Worm (Caenorhabditis elegans) whole organism, L4 larva: ENCODE data around the gene lin-40.

Experiments used
- R02D3.7 ChIP-seq: fragments of 150-350 bp; sonication (generic microtip); optimal IDR thresholded peaks from 3 replicates; lab custom pipeline; 2014; ENCODE audit warnings: missing biosample characterization, missing genetic modification characterization
- T20F7.1 ChIP-seq: fragments of 200-800 bp; sonication (Bioruptor generic); optimal IDR thresholded peaks from 2 replicates; lab custom pipeline; 2018; ENCODE audit warnings: mild to moderate bottlenecking, missing genetic modification characterization, missing compliant biosample characterization
- ZK337.2 ChIP-seq: fragments of 200-800 bp; sonication (Bioruptor generic); IDR thresholded peaks from 2 replicates; pipeline ENCODE4 v1.3.6; 2022; ENCODE audit warnings: missing genetic modification reagents, missing genetic modification characterization, missing compliant biosample characterization
- aha-1 ChIP-seq: fragments of 150-350 bp; peaks from one replicate; lab custom pipeline; 2014; ENCODE audit warnings: missing biosample characterization, missing genetic modification characterization
- attf-4 ChIP-seq: sonication (generic microtip); optimal IDR thresholded peaks from 3 replicates; lab custom pipeline; 2017; ENCODE audit warnings: missing biosample characterization, missing genetic modification characterization
- ceh-62 ChIP-seq: sonication (generic microtip); optimal IDR thresholded peaks from 2 replicates; lab custom pipeline; 2017; ENCODE audit warnings: missing biosample characterization, missing genetic modification characterization
- cey-2 ChIP-seq: sonication (generic microtip); optimal IDR thresholded peaks from 3 replicates; lab custom pipeline; 2017; ENCODE audit warnings: missing genetic modification characterization, mild to moderate bottlenecking, missing compliant biosample characterization, antibody characterized with exemption, borderline replicate concordance; ENCODE audit not compliant: insufficient read depth
- ctbp-1 ChIP-seq: fragments of 200-800 bp; sonication (Bioruptor generic); IDR thresholded peaks from 2 replicates; pipeline ENCODE4 v1.3.6; 2022; ENCODE audit warnings: missing genetic modification reagents, missing genetic modification characterization, missing compliant biosample characterization
- daf-16 ChIP-seq, 3 experiments: sonication (generic microtip); optimal IDR thresholded peaks; 2 replicates each; lab custom pipeline; 2016 to 2017; ENCODE audit warnings: missing genetic modification characterization in 3 of 3, missing genetic modification reagents in 3 of 3, mild to moderate bottlenecking in 2 of 3, missing compliant biosample characterization in 2 of 3, missing biosample characterization in 1 of 3, moderate library complexity in 1 of 3
- dmd-8 ChIP-seq: fragments of 200-800 bp; sonication (Bioruptor generic); IDR thresholded peaks from 2 replicates; pipeline ENCODE4 v1.3.6; 2022; ENCODE audit warnings: missing genetic modification characterization, missing compliant biosample characterization
- dpl-1 ChIP-seq: fragments of 150-350 bp; optimal IDR thresholded peaks from 2 replicates; lab custom pipeline; 2014; ENCODE audit warnings: missing biosample characterization, missing genetic modification reagents, missing genetic modification characterization
- dve-1 ChIP-seq: sonication (generic microtip); optimal IDR thresholded peaks from 2 replicates; lab custom pipeline; 2017; ENCODE audit warnings: antibody characterized with exemption, mild to moderate bottlenecking, missing genetic modification characterization, missing compliant biosample characterization; ENCODE audit not compliant: insufficient read depth
- egl-27 ChIP-seq: sonication (generic microtip); optimal IDR thresholded peaks from 3 replicates; lab custom pipeline; 2017; ENCODE audit warnings: missing biosample characterization, missing genetic modification reagents, missing genetic modification characterization
- egl-43 ChIP-seq: fragments of 200-800 bp; sonication (Bioruptor generic); IDR thresholded peaks from 2 replicates; pipeline ENCODE4 v1.3.6; 2022; ENCODE audit warnings: missing genetic modification reagents, missing genetic modification characterization, missing compliant biosample characterization
- fkh-10 ChIP-seq: fragments of 150-350 bp; optimal IDR thresholded peaks from 2 replicates; lab custom pipeline; 2014; ENCODE audit warnings: missing biosample characterization, missing genetic modification reagents, missing genetic modification characterization
- fos-1 ChIP-seq: fragments of 150-350 bp; optimal IDR thresholded peaks from 2 replicates; lab custom pipeline; 2014; ENCODE audit warnings: missing biosample characterization, missing genetic modification characterization
- hif-1 ChIP-seq, 2 experiments: sonication (generic microtip); optimal IDR thresholded peaks; 2 replicates each; lab custom pipeline; 2016 to 2017; ENCODE audit warnings: missing compliant biosample characterization in 2 of 2, missing genetic modification characterization in 2 of 2, missing genetic modification reagents in 2 of 2, missing genotype in 2 of 2, mild to moderate bottlenecking in 1 of 2
- hlh-30 ChIP-seq: sonication (generic microtip); optimal IDR thresholded peaks from 2 replicates; lab custom pipeline; 2017; ENCODE audit warnings: antibody characterized with exemption, mild to moderate bottlenecking, missing genetic modification characterization, missing compliant biosample characterization; ENCODE audit not compliant: insufficient read depth
- lim-7 ChIP-seq: fragments of 200-800 bp; sonication (Bioruptor generic); IDR thresholded peaks from 2 replicates; pipeline ENCODE4 v1.3.6; 2022; ENCODE audit warnings: missing genetic modification characterization, missing compliant biosample characterization
- lin-13 ChIP-seq: fragments of 150-350 bp; optimal IDR thresholded peaks from 2 replicates; lab custom pipeline; 2014; ENCODE audit warnings: missing biosample characterization, missing genetic modification reagents, missing genetic modification characterization
- lin-15B ChIP-seq: fragments of 150-350 bp; sonication (generic microtip); optimal IDR thresholded peaks from 3 replicates; lab custom pipeline; 2014; ENCODE audit warnings: missing biosample characterization, missing genetic modification characterization
- lsy-2 ChIP-seq, 2 experiments: fragments of 150-350 bp in 1 of 2; sonication (generic microtip) in 1 of 2; optimal IDR thresholded peaks; 2 replicates each; lab custom pipeline; 2014 to 2017; ENCODE audit warnings: missing biosample characterization in 2 of 2, missing genetic modification characterization in 2 of 2
- madf-5 ChIP-seq, 2 experiments: fragments of 200-800 bp; sonication (Bioruptor generic); IDR thresholded peaks; 2 replicates each; pipeline ENCODE4 v1.3.6; 2022; ENCODE audit warnings: missing compliant biosample characterization in 2 of 2, missing genetic modification characterization in 2 of 2
- madf-9 ChIP-seq: fragments of 200-800 bp; sonication (Bioruptor generic); conservative IDR thresholded peaks from 2 replicates; pipeline ENCODE4 v1.3.6; 2022; ENCODE audit warnings: missing genetic modification reagents, missing genetic modification characterization, missing compliant biosample characterization
- mdl-1 ChIP-seq, 2 experiments: fragments of 150-350 bp in 1 of 2; sonication (generic microtip) in 1 of 2; optimal IDR thresholded peaks; 2 replicates each; lab custom pipeline; 2014 to 2017; ENCODE audit warnings: missing biosample characterization in 2 of 2, missing genetic modification characterization in 2 of 2
- mdt-29 ChIP-seq: fragments of 200-800 bp; sonication (Bioruptor generic); IDR thresholded peaks from 2 replicates; pipeline ENCODE4 v1.3.6; 2022; ENCODE audit warnings: missing genetic modification reagents, missing genetic modification characterization, missing compliant biosample characterization
- mes-2 ChIP-seq: sonication (generic microtip); optimal IDR thresholded peaks from 2 replicates; lab custom pipeline; 2016; ENCODE audit warnings: missing genotype, mild to moderate bottlenecking, missing genetic modification characterization, missing compliant biosample characterization; ENCODE audit not compliant: poor library complexity, severe bottlenecking
- mxl-2 ChIP-seq: fragments of 200-800 bp; sonication (Bioruptor generic); conservative IDR thresholded peaks from 2 replicates; pipeline ENCODE4 v1.3.6; 2022; ENCODE audit warnings: missing genetic modification reagents, missing genetic modification characterization, missing compliant biosample characterization
- nhr-102 ChIP-seq: sonication (generic microtip); optimal IDR thresholded peaks from 2 replicates; lab custom pipeline; 2016; ENCODE audit warnings: mild to moderate bottlenecking, missing genetic modification characterization, moderate library complexity, missing compliant biosample characterization
- nhr-11 ChIP-seq: fragments of 150-350 bp; optimal IDR thresholded peaks from 2 replicates; lab custom pipeline; 2014; ENCODE audit warnings: missing biosample characterization, missing genetic modification characterization
- nhr-42 ChIP-seq: fragments of 200-800 bp; sonication (Bioruptor generic); IDR thresholded peaks from 2 replicates; pipeline ENCODE4 v1.3.6; 2022; ENCODE audit warnings: missing genetic modification characterization, missing compliant biosample characterization
- nhr-6 ChIP-seq: fragments of 150-350 bp; optimal IDR thresholded peaks from 2 replicates; lab custom pipeline; 2014; ENCODE audit warnings: missing biosample characterization, missing genetic modification characterization
- nhr-76 ChIP-seq: fragments of 150-350 bp; optimal IDR thresholded peaks from 2 replicates; lab custom pipeline; 2014; ENCODE audit warnings: missing biosample characterization, missing genetic modification characterization
- saeg-2 ChIP-seq: fragments of 200-800 bp; sonication (Bioruptor generic); IDR thresholded peaks from 2 replicates; pipeline ENCODE4 v1.3.6; 2022; ENCODE audit warnings: missing genetic modification reagents, missing genetic modification characterization, missing compliant biosample characterization
- sdz-12 ChIP-seq: fragments of 200-800 bp; sonication (Bioruptor generic); optimal IDR thresholded peaks from 2 replicates; lab custom pipeline; 2018; ENCODE audit warnings: mild to moderate bottlenecking, missing genetic modification characterization, missing compliant biosample characterization
- set-16 ChIP-seq: fragments of 200-800 bp; sonication (Bioruptor generic); IDR thresholded peaks from 2 replicates; pipeline ENCODE4 v1.3.6; 2022; ENCODE audit warnings: missing genetic modification reagents, missing genetic modification characterization, missing compliant biosample characterization
- tag-97 ChIP-seq: fragments of 200-800 bp; sonication (Bioruptor generic); IDR thresholded peaks from 2 replicates; pipeline ENCODE4 v1.3.6; 2022; ENCODE audit warnings: missing genetic modification characterization, missing compliant biosample characterization
- unc-130 ChIP-seq: sonication (generic microtip); optimal IDR thresholded peaks from 2 replicates; lab custom pipeline; 2016; ENCODE audit warnings: missing genetic modification reagents, missing genetic modification characterization, missing compliant biosample characterization
- unc-62 ChIP-seq, 3 experiments: fragments of 150-350 bp in 1 of 3; sonication (generic microtip); optimal IDR thresholded peaks in 2 of 3; peaks in 1 of 3; 1 replicate in 1 of 3; 2 replicates in 2 of 3; lab custom pipeline; 2014 to 2017; ENCODE audit warnings: missing biosample characterization in 3 of 3, missing genetic modification characterization in 3 of 3, missing genetic modification reagents in 3 of 3, missing genotype in 1 of 3
- zfp-2 ChIP-seq: sonication (generic microtip); optimal IDR thresholded peaks from 2 replicates; lab custom pipeline; 2016; ENCODE audit warnings: mild to moderate bottlenecking, missing genetic modification characterization, missing compliant biosample characterization
- zfp-3 ChIP-seq: fragments of 200-800 bp; sonication (Bioruptor generic); conservative IDR thresholded peaks from 2 replicates; pipeline ENCODE4 v1.3.6; 2022; ENCODE audit warnings: missing genetic modification reagents, missing genetic modification characterization, missing compliant biosample characterization
- ztf-11 ChIP-seq: fragments of 150-350 bp; optimal IDR thresholded peaks from 2 replicates; lab custom pipeline; 2014; ENCODE audit warnings: missing biosample characterization, missing genetic modification characterization
- ztf-7 ChIP-seq: fragments of 150-350 bp; optimal IDR thresholded peaks from 2 replicates; lab custom pipeline; 2014; ENCODE audit warnings: missing biosample characterization, missing genetic modification characterization

lin-40 gene

ce11 chrV:3739302-3739701 lies 34.5 kb downstream of the lin-40 start, which contains the start of gene hpo-36:
Gene hpo-36, minus strand, starts transcription at chrV:3739402.
- TF ChIP-seq nhr-6 (tag; lab: Kevin White, UChicago) (no peak), aha-1 (tag; lab: Kevin White, UChicago) (peak; percentile 51)

ce11 chrV:3743172-3743626 lies 38.4 kb downstream of the lin-40 start, which contains the start of gene mtm-9:
Gene mtm-9, plus strand, starts transcription at chrV:3743576.
- no peak for TF ChIP-seq set-16 (GFP tag; lab: Robert Waterston, UW)
- TF ChIP-seq cey-2 (tag; lab: Kevin White, UChicago): no peak
- peak; percentile 56 for TF ChIP-seq aha-1 (tag; lab: Kevin White, UChicago)
- no peak for TF ChIP-seq madf-9 (GFP tag; lab: Robert Waterston, UW)
- TF ChIP-seq nhr-42 (GFP tag; lab: Robert Waterston, UW): no peak
- peak; percentile 31 for TF ChIP-seq dve-1 (tag; lab: Kevin White, UChicago)
- no peak for TF ChIP-seq nhr-76 (tag; lab: Kevin White, UChicago)
- peak in 1 of 2 experiments; percentile 7 for TF ChIP-seq hif-1 (tag; optimal IDR thresholded peaks at IDR 0.05; lab: Kevin White, UChicago)
- no peak for TF ChIP-seq daf-16 (GFP tag; optimal IDR thresholded peaks at IDR 0.05; lab: Kevin White, UChicago)
- TF ChIP-seq daf-16 (tag; optimal IDR thresholded peaks at IDR 0.05; lab: Kevin White, UChicago): peak; percentile 55
- peak; percentile 41 for TF ChIP-seq mes-2 (tag; lab: Kevin White, UChicago)
- no peak for TF ChIP-seq mxl-2 (GFP tag; lab: Robert Waterston, UW)
- peak; percentile 42 for TF ChIP-seq hlh-30 (tag; lab: Kevin White, UChicago)
- TF ChIP-seq dpl-1 (GFP tag; lab: Kevin White, UChicago): peak; percentile 93
- TF ChIP-seq unc-62 (GFP tag; optimal IDR thresholded peaks at IDR 0.05 in 1 of 2; lab: Kevin White, UChicago): peak in 1 of 2 experiments; percentile 27
- TF ChIP-seq unc-62 (tag; optimal IDR thresholded peaks at IDR 0.05; lab: Kevin White, UChicago): no peak
- no peak for TF ChIP-seq lin-13 (GFP tag; lab: Kevin White, UChicago)
- no peak for TF ChIP-seq madf-5 (GFP tag; IDR thresholded peaks at IDR 0.05; lab: Robert Waterston, UW)
- TF ChIP-seq T20F7.1 (GFP tag; lab: Kevin White, UChicago): no peak
- TF ChIP-seq ztf-11 (tag; lab: Kevin White, UChicago): no peak
- no peak for TF ChIP-seq unc-130
- no peak for TF ChIP-seq attf-4
- TF ChIP-seq R02D3.7: peak; percentile 70
- no peak for TF ChIP-seq ceh-62 (tag; lab: Kevin White, UChicago)
- peak in 1 of 2 experiments; percentile 60 for TF ChIP-seq lsy-2 (tag; optimal IDR thresholded peaks at IDR 0.05; lab: Kevin White, UChicago)
- no peak for TF ChIP-seq ctbp-1 (GFP tag; lab: Robert Waterston, UW)

ce11 chrV:3750328-3750727 lies 45.5 kb downstream of the lin-40 start:
- TF ChIP-seq aha-1 (tag; lab: Kevin White, UChicago): peak; percentile 28
- peak; percentile 38; the same call in 1 of the 2 replicates for TF ChIP-seq egl-43 (GFP tag; lab: Robert Waterston, UW)
- TF ChIP-seq fkh-10 (GFP tag; lab: Kevin White, UChicago): no peak
- no peak for TF ChIP-seq nhr-102 (tag; lab: Kevin White, UChicago)
- TF ChIP-seq zfp-3 (GFP tag; lab: Robert Waterston, UW): no peak
- TF ChIP-seq unc-130: no peak
- peak; percentile 91 for TF ChIP-seq set-16 (GFP tag; lab: Robert Waterston, UW)
- TF ChIP-seq, all 104 proteins: peak for 3

- peak; percentile 2 for TF ChIP-seq unc-130
- no peak for TF ChIP-seq zfp-2 (tag; lab: Kevin White, UChicago)
- TF ChIP-seq egl-27 (tag; lab: Kevin White, UChicago): no peak
- TF ChIP-seq lin-15B: no peak
- no peak for TF ChIP-seq ztf-7 (tag; lab: Kevin White, UChicago)
- no peak for TF ChIP-seq dmd-8 (GFP tag; lab: Robert Waterston, UW)
- TF ChIP-seq nhr-11: no peak
- no peak for TF ChIP-seq cey-2 (tag; lab: Kevin White, UChicago)
- TF ChIP-seq mdl-1 (tag; optimal IDR thresholded peaks at IDR 0.05; lab: Kevin White, UChicago): no peak
- no peak for TF ChIP-seq sdz-12 (GFP tag; lab: Kevin White, UChicago)
- no peak for TF ChIP-seq tag-97 (GFP tag; lab: Robert Waterston, UW)
- no peak for TF ChIP-seq ZK337.2 (GFP tag; lab: Robert Waterston, UW)
- TF ChIP-seq unc-62 (GFP tag; optimal IDR thresholded peaks at IDR 0.05 in 1 of 2; lab: Kevin White, UChicago): peak in 1 of 2 experiments; percentile 96
- no peak for TF ChIP-seq unc-62 (tag; optimal IDR thresholded peaks at IDR 0.05; lab: Kevin White, UChicago)
- no peak for TF ChIP-seq nhr-76 (tag; lab: Kevin White, UChicago)
- peak; percentile 32 for TF ChIP-seq lin-13 (GFP tag; lab: Kevin White, UChicago)
- no peak for TF ChIP-seq fos-1
- no peak for TF ChIP-seq mdt-29
- TF ChIP-seq lim-7: no peak
- TF ChIP-seq ctbp-1 (GFP tag; lab: Robert Waterston, UW): no peak
- no peak for TF ChIP-seq saeg-2 (GFP tag; lab: Robert Waterston, UW)
Measured at ce11 chrV:3756887-3757286, 52.1 kb downstream of the lin-40 start, which contains the start of gene gid-7. Gene gid-7, minus strand, starts transcription at chrV:3757074.
